Worm (Caenorhabditis elegans) whole organism, midembryonic: Measurements from ENCODE around the gene snpc-1.3.
"Not testable (repeated sequence)": the region's sequence is repeated elsewhere in the genome, so short reads cannot be mapped to it uniquely, and the experiment has no call there.

Experiments
- med-1 ChIP-seq: sonication (generic microtip); optimal IDR thresholded peaks from 2 replicates; lab custom pipeline; 2017; ENCODE audit warnings: missing genetic modification characterization, mild to moderate bottlenecking, missing compliant biosample characterization, antibody characterized with exemption, missing genetic modification reagents; ENCODE audit not compliant: insufficient read depth
- tab-1 ChIP-seq: fragments of 200-800 bp; sonication (Bioruptor generic); IDR thresholded peaks from 2 replicates; pipeline ENCODE4 v1.3.6; 2022; ENCODE audit warnings: missing genetic modification characterization, missing compliant biosample characterization

DNA sequence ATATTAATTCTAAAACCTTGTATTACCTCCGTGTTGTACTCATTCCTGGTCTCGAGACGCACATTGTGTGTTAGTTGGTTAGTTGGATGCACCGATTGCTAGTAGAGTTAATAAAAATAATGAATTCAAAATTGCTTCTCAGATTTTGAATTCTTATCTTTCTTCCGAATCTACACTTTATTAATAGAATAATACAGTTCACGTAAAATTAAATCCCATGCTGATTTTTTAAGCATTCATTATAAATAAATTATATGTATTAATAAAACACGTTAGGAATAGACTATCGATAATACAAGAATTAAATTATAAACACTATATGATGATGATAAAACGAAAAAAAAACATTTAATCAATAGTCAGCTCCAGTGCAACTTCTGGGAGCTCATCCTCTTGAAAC is 29.5 kb upstream of the snpc-1.3 start, which contains the start of gene ZC317.6:
- TF ChIP-seq med-1; tab-1 (GFP tag; lab: Robert Waterston, UW): not testable (repeated sequence)
